Worm (Caenorhabditis elegans): Measurements from ENCODE around the gene srbc-22.

Gene srbc-22

ce11 chrV:2166679-2167078 is 9.7 kb downstream of the srbc-22 start, which contains the start of gene srbc-19:
Gene srbc-19, minus strand, starts transcription at chrV:2166779.
- TF ChIP-seq pqm-1 (tag; optimal IDR thresholded peaks at IDR 0.05) = no peak
- no peak for TF ChIP-seq nhr-67 (tag; optimal IDR thresholded peaks at IDR 0.05)
- TF ChIP-seq lsy-12 (tag; optimal IDR thresholded peaks at IDR 0.05) = no peak
- TF ChIP-seq nhr-77 (tag; optimal IDR thresholded peaks at IDR 0.05) = no peak
- no peak for TF ChIP-seq fos-1 (tag; optimal IDR thresholded peaks at IDR 0.05)
- no peak for TF ChIP-seq lin-15B (tag; optimal IDR thresholded peaks at IDR 0.05)
- TF ChIP-seq aly-2 (tag; optimal IDR thresholded peaks at IDR 0.05) = no peak
- TF ChIP-seq fkh-2 (tag; optimal IDR thresholded peaks at IDR 0.05) = no peak
- no peak for TF ChIP-seq egl-5 (tag; optimal IDR thresholded peaks at IDR 0.05)
- TF ChIP-seq nhr-76 (tag; optimal IDR thresholded peaks at IDR 0.05) = no peak
- no peak for TF ChIP-seq ztf-11 (tag; optimal IDR thresholded peaks at IDR 0.05)
- TF ChIP-seq R02D3.7 (tag; optimal IDR thresholded peaks at IDR 0.05) = no peak
- TF ChIP-seq eor-1 (tag; optimal IDR thresholded peaks at IDR 0.05) = no peak
- TF ChIP-seq egl-27 (tag; optimal IDR thresholded peaks at IDR 0.05) = no peak
- no peak for TF ChIP-seq fkh-10 (GFP tag; optimal IDR thresholded peaks at IDR 0.05)
- no peak for TF ChIP-seq hmg-11 (tag; optimal IDR thresholded peaks at IDR 0.05)
- TF ChIP-seq nhr-43 (tag; optimal IDR thresholded peaks at IDR 0.05; ENCODE audit: poor library complexity, severe bottlenecking) = no peak
- TF ChIP-seq sea-2 (GFP tag; optimal IDR thresholded peaks at IDR 0.05) = no peak
- no peak for TF ChIP-seq skn-1 (tag; optimal IDR thresholded peaks at IDR 0.05)

DNA sequence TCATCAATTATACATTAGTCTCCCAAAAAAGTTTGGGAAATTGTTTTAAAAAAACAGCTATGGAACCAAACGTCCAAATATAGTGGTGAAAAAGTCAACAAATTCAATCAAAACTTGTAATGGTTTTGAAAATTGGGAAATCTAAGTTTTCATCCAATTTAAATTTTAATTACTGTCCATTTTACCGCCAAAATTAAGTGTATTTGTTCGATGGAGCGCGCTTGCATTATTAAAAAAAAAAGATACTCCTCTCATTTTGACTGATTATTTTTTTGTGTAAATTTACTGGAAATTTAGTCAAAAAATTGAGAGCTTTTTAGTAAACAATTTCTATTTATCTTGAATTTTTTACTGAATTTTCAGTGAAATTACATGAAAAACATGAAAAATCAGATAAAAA is 17.5 kb downstream of the srbc-22 start:
- TF ChIP-seq elt-2 (tag; optimal IDR thresholded peaks at IDR 0.05) (no peak), aly-2 (tag; optimal IDR thresholded peaks at IDR 0.05) (no peak), ceh-16 (tag; optimal IDR thresholded peaks at IDR 0.05) (no peak)

DNA sequence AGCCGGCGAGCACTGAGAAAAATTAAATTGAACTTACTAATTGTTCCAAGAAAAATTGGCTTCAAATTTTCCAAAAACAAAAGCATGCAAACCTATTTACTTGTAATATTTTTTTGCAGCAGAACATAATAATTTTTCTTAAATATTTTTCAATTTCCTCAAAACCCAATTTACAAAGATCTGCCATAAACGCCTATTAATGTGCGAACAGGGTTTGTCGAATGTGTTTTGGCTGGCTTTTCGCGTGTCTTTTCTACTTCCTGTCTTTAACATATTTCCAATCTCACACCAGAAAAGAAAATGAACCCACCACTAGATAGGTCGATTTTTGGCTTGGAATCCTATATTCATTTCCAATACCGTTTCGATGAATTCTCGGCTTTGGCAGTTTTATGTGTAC is 18.3 kb downstream of the srbc-22 start, which contains the start of gene C45H4.18:
Gene C45H4.18 (plus strand): TSS at position 301 of the 400 bp plus-strand sequence.
- TF ChIP-seq nfya-1 (tag; optimal IDR thresholded peaks at IDR 0.05; ENCODE audit: insufficient read depth) (no peak), ama-1 (optimal IDR thresholded peaks at IDR 0.05) (no peak), R02D3.7 (tag; optimal IDR thresholded peaks at IDR 0.05) (no peak), jun-1 (tag; optimal IDR thresholded peaks at IDR 0.05) (no peak), nhr-25 (tag; optimal IDR thresholded peaks at IDR 0.05) (no peak), pha-4 (tag; optimal IDR thresholded peaks at IDR 0.05) (no peak), zag-1 (tag; optimal IDR thresholded peaks at IDR 0.05) (no peak)

- no peak for TF ChIP-seq tbx-2 (tag; optimal IDR thresholded peaks at IDR 0.05)
- TF ChIP-seq nhr-25 (tag; optimal IDR thresholded peaks at IDR 0.05) = no peak
- no peak for TF ChIP-seq nhr-11 (tag; optimal IDR thresholded peaks at IDR 0.05)
- TF ChIP-seq ceh-9 (tag; optimal IDR thresholded peaks at IDR 0.05) = no peak
- no peak for TF ChIP-seq nhr-237 (tag; optimal IDR thresholded peaks at IDR 0.05)
- no peak for TF ChIP-seq fos-1 (tag; optimal IDR thresholded peaks at IDR 0.05)
- TF ChIP-seq unc-39 (tag; optimal IDR thresholded peaks at IDR 0.05) = no peak
Observed at ce11 chrV:2177307-2177764, 20.4 kb downstream of the srbc-22 start, which contains the start of gene srbc-17. Gene srbc-17, plus strand, starts transcription at chrV:2177714.

DNA sequence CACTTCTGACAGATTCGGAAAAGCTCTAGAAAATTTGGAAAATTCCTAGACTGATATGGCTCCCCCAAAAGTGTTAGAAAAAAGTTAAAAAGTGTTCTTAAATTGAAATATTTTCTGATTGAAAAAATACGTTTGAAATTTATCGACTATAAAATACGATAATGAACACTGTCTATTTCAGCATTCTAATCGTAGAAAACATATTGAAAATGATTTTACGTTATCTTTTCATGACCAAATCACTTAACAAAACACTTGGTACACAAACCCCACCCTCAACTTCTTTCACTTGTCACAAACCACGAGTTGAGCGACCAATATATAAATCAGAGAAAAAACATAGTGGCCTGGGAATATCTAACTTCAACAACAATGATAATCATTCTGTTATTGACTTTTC is 22.3 kb downstream of the srbc-22 start, which contains the start of gene cyp-33C1:
Gene cyp-33C1 (plus strand): TSS at position 301 of the 400 bp plus-strand sequence.
- TF ChIP-seq fkh-2 (tag; optimal IDR thresholded peaks at IDR 0.05) = no peak
- no peak for TF ChIP-seq mdl-1 (tag; optimal IDR thresholded peaks at IDR 0.05)
- TF ChIP-seq hmg-11 (tag; optimal IDR thresholded peaks at IDR 0.05) = no peak
- TF ChIP-seq aly-2 (tag; optimal IDR thresholded peaks at IDR 0.05) = no peak
- TF ChIP-seq mml-1 (tag; optimal IDR thresholded peaks at IDR 0.05) = no peak
- no peak for TF ChIP-seq zag-1 (tag; optimal IDR thresholded peaks at IDR 0.05)
- no peak for TF ChIP-seq unc-62 (GFP tag; optimal IDR thresholded peaks at IDR 0.05)
- TF ChIP-seq nfya-1 (tag; optimal IDR thresholded peaks at IDR 0.05; ENCODE audit: insufficient read depth) = no peak
